Fruit fly (Drosophila melanogaster) whole organism, adult: Measurements from ENCODE around the gene CAH8.

Source experiments
- CG11617 ChIP-seq: fragments of 200-800 bp; sonication (Bioruptor generic); optimal IDR thresholded peaks from 2 replicates; lab custom pipeline; 2017; ENCODE audit warnings: mild to moderate bottlenecking, missing biosample characterization, missing genetic modification reagents, missing genetic modification characterization
- CG12768 ChIP-seq: fragments of 200-800 bp; sonication (Bioruptor generic); optimal IDR thresholded peaks from 2 replicates; lab custom pipeline; 2017; ENCODE audit warnings: missing biosample characterization, missing genetic modification characterization, mild to moderate bottlenecking, moderate library complexity, missing genetic modification reagents
- CG14711 ChIP-seq: fragments of 200-800 bp; sonication (Bioruptor generic); optimal IDR thresholded peaks from 2 replicates; lab custom pipeline; 2018; ENCODE audit warnings: missing biosample characterization, mild to moderate bottlenecking, missing genetic modification characterization, moderate library complexity
- CG33017 ChIP-seq: fragments of 200-800 bp; sonication (Bioruptor generic); optimal IDR thresholded peaks from 2 replicates; lab custom pipeline; 2018; ENCODE audit warnings: missing biosample characterization, mild to moderate bottlenecking, missing genetic modification characterization, moderate library complexity
- CG7101 ChIP-seq: fragments of 200-800 bp; sonication (Bioruptor generic); optimal IDR thresholded peaks from 2 replicates; lab custom pipeline; 2018; ENCODE audit warnings: missing biosample characterization, mild to moderate bottlenecking, missing genetic modification characterization, moderate library complexity
- Clk ChIP-seq: fragments of 200-800 bp; sonication (Bioruptor generic); optimal IDR thresholded peaks from 2 replicates; lab custom pipeline; 2017; ENCODE audit warnings: missing biosample characterization, missing genetic modification characterization
- Hr96 ChIP-seq: fragments of 200-800 bp; sonication (Bioruptor generic); optimal IDR thresholded peaks from 2 replicates; lab custom pipeline; 2016; ENCODE audit warnings: missing biosample characterization, missing genetic modification characterization
- cic ChIP-seq: fragments of 200-800 bp; sonication (Bioruptor generic); optimal IDR thresholded peaks from 2 replicates; lab custom pipeline; 2017; ENCODE audit warnings: missing biosample characterization, mild to moderate bottlenecking, missing genetic modification characterization, moderate library complexity
- kay ChIP-seq: fragments of 200-800 bp; sonication (Bioruptor generic); peaks from one replicate; lab custom pipeline; 2016; ENCODE audit warnings: missing biosample characterization, missing genetic modification characterization, borderline replicate concordance
- ovo ChIP-seq: fragments of 200-800 bp; sonication (Bioruptor generic); optimal IDR thresholded peaks from 2 replicates; lab custom pipeline; 2016; ENCODE audit warnings: missing biosample characterization, missing genetic modification characterization
- tj ChIP-seq: fragments of 200-800 bp; sonication (Bioruptor generic); optimal IDR thresholded peaks from 3 replicates; lab custom pipeline; 2017; ENCODE audit warnings: missing biosample characterization, mild to moderate bottlenecking, missing genetic modification characterization, moderate library complexity

dm6 chr3R:22365660-22366195, 23.8 kb downstream of the CAH8 start, which contains the start of gene CG5382:
- TF ChIP-seq Hr96 (GFP tag; lab: Kevin White, UChicago) (no peak), Clk (GFP tag; lab: Kevin White, UChicago) (no peak), CG33017 (no peak), ovo (GFP tag; lab: Kevin White, UChicago) (no peak), CG12768 (GFP tag; lab: Kevin White, UChicago) (no peak), tj (GFP tag; lab: Kevin White, UChicago) (no peak), CG7101 (tag; lab: Kevin White, UChicago) (no peak), CG14711 (no peak), CG11617 (GFP tag; lab: Kevin White, UChicago) (no peak), cic (GFP tag; lab: Kevin White, UChicago) (no peak), kay (no peak)
